Fruit fly (Drosophila melanogaster) whole organism, embryonic: Measurements from ENCODE around the gene CG15891.

Experiments used
- Adf1 ChIP-seq: fragments of 200-800 bp; sonication (Bioruptor generic); IDR thresholded peaks from 2 replicates; pipeline ENCODE4 v1.3.6; 2022; ENCODE audit warnings: missing biosample characterization, missing genetic modification characterization
- CG10565 ChIP-seq: fragments of 200-800 bp; sonication (Bioruptor generic); optimal IDR thresholded peaks from 3 replicates; lab custom pipeline; 2016; ENCODE audit warnings: missing biosample characterization, mild to moderate bottlenecking, missing genetic modification characterization
- CG11696 ChIP-seq: fragments of 200-800 bp; sonication (Bioruptor generic); IDR thresholded peaks from 2 replicates; pipeline ENCODE4 v1.3.6; 2022; ENCODE audit warnings: missing biosample characterization, missing genetic modification characterization
- CG13894 ChIP-seq: fragments of 200-800 bp; sonication (Bioruptor generic); optimal IDR thresholded peaks from 3 replicates; lab custom pipeline; 2018; ENCODE audit warnings: missing biosample characterization, mild to moderate bottlenecking, missing genetic modification characterization, moderate library complexity
- CG15011 ChIP-seq: fragments of 200-800 bp; sonication (Bioruptor generic); optimal IDR thresholded peaks from 3 replicates; lab custom pipeline; 2018; ENCODE audit warnings: missing biosample characterization, mild to moderate bottlenecking, missing genetic modification characterization
- CG1832 ChIP-seq: fragments of 200-800 bp; sonication (Bioruptor generic); optimal IDR thresholded peaks from 2 replicates; lab custom pipeline; 2017; ENCODE audit warnings: missing biosample characterization, mild to moderate bottlenecking, missing genetic modification characterization, inconsistent platforms
- CG2712 ChIP-seq: fragments of 200-800 bp; optimal IDR thresholded peaks from 3 replicates; lab custom pipeline; 2019; ENCODE audit warnings: missing biosample characterization, mild to moderate bottlenecking, missing genetic modification characterization, moderate library complexity
- CG3065 ChIP-seq: fragments of 200-800 bp; sonication (Bioruptor generic); optimal IDR thresholded peaks from 2 replicates; lab custom pipeline; 2016; ENCODE audit warnings: missing biosample characterization, missing genetic modification characterization
- CG31224 ChIP-seq: fragments of 200-800 bp; sonication (Bioruptor generic); IDR thresholded peaks from 2 replicates; pipeline ENCODE4 v1.3.6; 2022; ENCODE audit warnings: missing biosample characterization, missing genetic modification characterization
- CG31441 ChIP-seq: fragments of 200-800 bp; sonication (Bioruptor generic); IDR thresholded peaks from 2 replicates; pipeline ENCODE4 v1.3.6; 2022; ENCODE audit warnings: missing biosample characterization, missing genetic modification characterization
- CG4360 ChIP-seq: fragments of 200-800 bp; sonication (Bioruptor generic); IDR thresholded peaks from 2 replicates; pipeline ENCODE4 v1.3.6; 2022; ENCODE audit warnings: missing biosample characterization, missing genetic modification characterization
- CG6175 ChIP-seq: fragments of 200-800 bp; sonication (Bioruptor generic); IDR thresholded peaks from 3 replicates; pipeline ENCODE4 v1.3.6; 2022; ENCODE audit warnings: missing biosample characterization, missing genetic modification characterization
- CG7987 ChIP-seq: fragments of 200-800 bp; sonication (Bioruptor generic); optimal IDR thresholded peaks from 2 replicates; lab custom pipeline; 2018; ENCODE audit warnings: missing biosample characterization, mild to moderate bottlenecking, missing genetic modification characterization, moderate library complexity
- CG8290 ChIP-seq, 3 experiments: fragments of 200-800 bp; sonication (Bioruptor generic); optimal IDR thresholded peaks; 2 replicates each; lab custom pipeline; 2016 to 2019; ENCODE audit warnings: missing biosample characterization in 3 of 3, missing genetic modification characterization in 3 of 3, mild to moderate bottlenecking in 2 of 3, moderate library complexity in 1 of 3
- CG8924 ChIP-seq: fragments of 200-800 bp; optimal IDR thresholded peaks from 3 replicates; lab custom pipeline; 2019; ENCODE audit warnings: missing biosample characterization, mild to moderate bottlenecking, missing genetic modification characterization, moderate library complexity
- CG9437 ChIP-seq: fragments of 200-800 bp; sonication (Bioruptor generic); optimal IDR thresholded peaks from 2 replicates; lab custom pipeline; 2018; ENCODE audit warnings: missing biosample characterization, mild to moderate bottlenecking, missing genetic modification characterization
- Drgx ChIP-seq: fragments of 200-800 bp; sonication (Bioruptor generic); IDR thresholded peaks from 2 replicates; pipeline ENCODE4 v1.3.6; 2022; ENCODE audit warnings: missing biosample characterization, missing genetic modification characterization
- ERR ChIP-seq: fragments of 200-800 bp; sonication (Bioruptor generic); optimal IDR thresholded peaks from 2 replicates; lab custom pipeline; 2016; ENCODE audit warnings: missing biosample characterization, missing genetic modification characterization
- H15 ChIP-seq: fragments of 200-800 bp; sonication (Bioruptor generic); IDR thresholded peaks from 3 replicates; pipeline ENCODE4 v1.3.6; 2022; ENCODE audit warnings: missing biosample characterization, missing genetic modification characterization
- HLH3B ChIP-seq: fragments of 200-800 bp; sonication (Bioruptor generic); IDR thresholded peaks from 2 replicates; pipeline ENCODE4 v1.3.6; 2022; ENCODE audit warnings: missing biosample characterization, missing genetic modification characterization
- Hr51 ChIP-seq, 2 experiments: fragments of 200-800 bp; sonication (Bioruptor generic); optimal IDR thresholded peaks; 2 replicates in 1 of 2; 3 replicates in 1 of 2; lab custom pipeline; 2016 to 2018; ENCODE audit warnings: missing biosample characterization in 2 of 2, missing genetic modification characterization in 2 of 2, mild to moderate bottlenecking in 1 of 2, moderate library complexity in 1 of 2
- Nf-YC ChIP-seq: fragments of 200-800 bp; optimal IDR thresholded peaks from 3 replicates; lab custom pipeline; 2019; ENCODE audit warnings: missing biosample characterization, mild to moderate bottlenecking, missing genetic modification characterization, moderate library complexity
- Rfx ChIP-seq: fragments of 200-800 bp; sonication (Bioruptor generic); IDR thresholded peaks from 2 replicates; pipeline ENCODE4 v1.3.6; 2022; ENCODE audit warnings: missing biosample characterization, missing genetic modification characterization
- TFAM ChIP-seq: fragments of 200-800 bp; sonication (Bioruptor generic); optimal IDR thresholded peaks from 2 replicates; lab custom pipeline; 2017; ENCODE audit warnings: missing biosample characterization, missing genetic modification characterization, inconsistent platforms
- Xbp1 ChIP-seq: fragments of 200-800 bp; sonication (Bioruptor generic); optimal IDR thresholded peaks from 3 replicates; lab custom pipeline; 2016; ENCODE audit warnings: missing biosample characterization, mild to moderate bottlenecking, missing genetic modification characterization
- ac ChIP-seq: fragments of 200-800 bp; sonication (Bioruptor generic); optimal IDR thresholded peaks from 3 replicates; lab custom pipeline; 2017; ENCODE audit warnings: missing biosample characterization, mild to moderate bottlenecking, missing genetic modification characterization
- bbx ChIP-seq: fragments of 200-800 bp; sonication (Bioruptor generic); IDR thresholded peaks from 2 replicates; pipeline ENCODE4 v1.3.6; 2022; ENCODE audit warnings: missing biosample characterization, missing genetic modification characterization; ENCODE audit not compliant: partially characterized antibody
- da ChIP-seq: fragments of 200-800 bp; sonication (Bioruptor generic); optimal IDR thresholded peaks from 2 replicates; lab custom pipeline; 2016; ENCODE audit warnings: missing biosample characterization, missing genetic modification characterization
- dimm ChIP-seq: fragments of 200-800 bp; sonication (Bioruptor generic); IDR thresholded peaks from 2 replicates; pipeline ENCODE4 v1.3.6; 2022; ENCODE audit warnings: missing biosample characterization, missing genetic modification characterization
- ems ChIP-seq: fragments of 200-800 bp; sonication (Bioruptor generic); optimal IDR thresholded peaks from 3 replicates; lab custom pipeline; 2016; ENCODE audit warnings: missing biosample characterization, missing genetic modification characterization
- fru ChIP-seq: fragments of >200 bp; optimal IDR thresholded peaks from 2 replicates; lab custom pipeline; 2017
- grau ChIP-seq: fragments of 200-800 bp; optimal IDR thresholded peaks from 3 replicates; lab custom pipeline; 2019; ENCODE audit warnings: missing biosample characterization, mild to moderate bottlenecking, missing genetic modification characterization, moderate library complexity
- klu ChIP-seq: fragments of 200-800 bp; sonication (Bioruptor generic); IDR thresholded peaks from 2 replicates; pipeline ENCODE4 v1.3.6; 2022; ENCODE audit warnings: missing biosample characterization, missing genetic modification characterization
- org-1 ChIP-seq: fragments of 200-800 bp; sonication (Bioruptor generic); optimal IDR thresholded peaks from 2 replicates; lab custom pipeline; 2017; ENCODE audit warnings: missing biosample characterization, missing genetic modification characterization
- psq ChIP-seq: fragments of 200-800 bp; sonication (Bioruptor generic); optimal IDR thresholded peaks from 2 replicates; lab custom pipeline; 2017; ENCODE audit warnings: missing biosample characterization, missing genetic modification characterization
- salm ChIP-seq: fragments of 200-800 bp; sonication (Bioruptor generic); optimal IDR thresholded peaks from 2 replicates; lab custom pipeline; 2018; ENCODE audit warnings: missing biosample characterization, mild to moderate bottlenecking, missing genetic modification characterization
- tin ChIP-seq: fragments of 200-800 bp; sonication (Bioruptor generic); optimal IDR thresholded peaks from 3 replicates; lab custom pipeline; 2016; ENCODE audit warnings: missing biosample characterization, missing genetic modification characterization
- toy ChIP-seq: fragments of 200-800 bp; sonication (Bioruptor generic); IDR thresholded peaks from 2 replicates; pipeline ENCODE4 v1.3.6; 2022; ENCODE audit warnings: missing biosample characterization, missing genetic modification characterization
- zfh2 ChIP-seq: fragments of 200-800 bp; sonication (Bioruptor generic); optimal IDR thresholded peaks from 2 replicates; lab custom pipeline; 2016; ENCODE audit warnings: missing biosample characterization, missing genetic modification characterization

Gene CG15891

dm6 chrX:6308852-6309251, 13.7 kb upstream of the CG15891 start, which contains the start of gene CG15894 (continued):
- TF ChIP-seq org-1 (GFP tag; lab: Kevin White, UChicago) (no peak), klu (no peak), ems (GFP tag; lab: Kevin White, UChicago) (no peak), CG8924 (tag; lab: Kevin White, UChicago) (peak; percentile 3), fru (lab: Kevin White, UChicago) (no peak), CG7987 (GFP tag; lab: Kevin White, UChicago) (no peak), TFAM (GFP tag; lab: Kevin White, UChicago) (no peak), CG13894 (peak; percentile 12), tin (GFP tag; lab: Kevin White, UChicago) (no peak), zfh2 (GFP tag; lab: Kevin White, UChicago) (no peak), bbx (no peak), CG31224 (GFP tag; lab: Robert Waterston, UW) (no peak), psq (GFP tag; lab: Kevin White, UChicago) (no peak), da (GFP tag; lab: Kevin White, UChicago) (no peak), toy (GFP tag; lab: Robert Waterston, UW) (no peak), CG3065 (GFP tag; lab: Kevin White, UChicago) (no peak), dimm (GFP tag; lab: Robert Waterston, UW) (no peak), H15 (GFP tag; lab: Robert Waterston, UW) (no peak), Xbp1 (no peak), CG15011 (GFP tag; lab: Kevin White, UChicago) (no peak), CG31441 (GFP tag; lab: Robert Waterston, UW) (no peak), ac (GFP tag; lab: Kevin White, UChicago) (no peak), CG4360 (no peak), CG9437 (GFP tag; lab: Kevin White, UChicago) (no peak), Rfx (GFP tag; lab: Robert Waterston, UW) (peak; percentile 30; the same call in 1 of the 2 replicates), CG11696 (GFP tag; lab: Robert Waterston, UW) (no peak), Hr51 (GFP tag; optimal IDR thresholded peaks at IDR 0.05; lab: Kevin White, UChicago) (no peak), Nf-YC (no peak), CG8290 (GFP tag; optimal IDR thresholded peaks at IDR 0.05; lab: Kevin White, UChicago) (no peak), CG8290 (tag; optimal IDR thresholded peaks at IDR 0.05; lab: Kevin White, UChicago) (peak in 1 of 2 experiments; percentile 64), CG10565 (GFP tag; lab: Kevin White, UChicago) (no peak), grau (tag; lab: Kevin White, UChicago) (peak; percentile 67)

DNA sequence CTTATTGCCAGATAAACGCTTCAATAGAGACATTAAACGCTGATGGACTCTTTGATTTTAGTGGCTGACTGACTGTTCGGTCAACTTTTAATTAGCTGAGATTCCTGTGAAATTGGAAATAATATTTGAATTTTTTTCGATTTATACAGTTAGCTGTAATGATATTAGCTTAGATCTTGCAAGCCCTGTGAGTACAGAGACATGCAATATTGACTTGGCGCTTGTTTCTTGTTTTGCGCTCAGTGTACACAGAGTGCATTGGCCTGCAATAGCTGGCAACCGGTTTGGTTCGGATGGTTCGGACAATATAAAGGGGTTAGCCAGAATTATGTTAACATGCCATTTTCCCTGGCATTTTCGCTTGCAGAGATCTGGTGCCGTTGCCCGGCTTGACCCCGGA, 10.2 kb upstream of the CG15891 start:
- TF ChIP-seq salm (tag; lab: Kevin White, UChicago): no peak
- TF ChIP-seq Drgx (GFP tag; lab: Robert Waterston, UW): peak; percentile 47; the same call in 1 of the 2 replicates

dm6 chrX:6304203-6304602, 9.1 kb upstream of the CG15891 start:
- TF ChIP-seq HLH3B: no peak
- peak; percentile 26; the same call in 1 of the 2 replicates for TF ChIP-seq Drgx (GFP tag; lab: Robert Waterston, UW)

DNA sequence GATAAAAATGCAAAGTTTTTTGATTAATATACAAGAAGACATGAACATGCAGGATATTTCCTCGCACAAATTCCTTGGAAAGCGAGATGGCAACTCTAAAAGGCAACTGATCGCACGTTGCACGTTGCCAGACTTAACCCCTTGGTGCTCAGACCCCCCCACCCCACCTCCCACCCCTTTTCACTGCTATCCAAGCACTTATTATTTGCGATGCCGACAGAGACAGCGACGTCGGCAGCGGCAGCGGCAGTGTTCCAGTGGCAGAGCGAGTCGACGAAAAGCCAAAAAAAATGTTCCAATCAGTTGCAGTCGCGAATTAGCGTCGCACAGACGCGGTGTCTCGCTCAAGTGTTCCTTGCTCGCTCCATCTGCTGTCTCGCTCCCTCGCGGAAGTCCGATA, 8.5 kb upstream of the CG15891 start, which contains the start of gene CG3823:
Gene CG3823, plus strand, starts transcription at position 301 of the 400 bp plus-strand sequence.
- TF ChIP-seq ERR (GFP tag; lab: Kevin White, UChicago) (no peak), CG6175 (GFP tag; lab: Robert Waterston, UW) (0 out of 3 replicates have a peak, but pooled peaks have one; percentile 18), Adf1 (GFP tag; lab: Robert Waterston, UW) (peak; percentile 61), CG1832 (GFP tag; lab: Kevin White, UChicago) (peak; percentile 21), CG2712 (tag; lab: Kevin White, UChicago) (no peak)
